ENCODE assay signal across 4 fruit fly cellular contexts in genomic region chr3L:3439598-3439997, dm6.
TF ChIP-seq lines count a peak whose summit lies in the region.

No protein-coding gene starts in this region.

- TF ChIP-seq CTCF in whole organism, embryonic (GFP tag; optimal IDR thresholded peaks at IDR 0.05; lab: Kevin White, UChicago): no peak

TF ChIP-seq in whole organism, adult, 20 proteins besides CTCF, POLR2A, EP300 and RAD21:
- TF ChIP-seq tj (GFP tag; optimal IDR thresholded peaks at IDR 0.05; lab: Kevin White, UChicago): peak; percentile 50
- no peak for TF ChIP-seq CG33017 (tag; optimal IDR thresholded peaks at IDR 0.05; lab: Kevin White, UChicago)
TF ChIP-seq in whole organism, adult: peak in this region for 1.

TF ChIP-seq in whole organism, embryonic, 481 proteins besides CTCF, POLR2A, EP300 and RAD21:
- no peak for TF ChIP-seq eve (GFP tag; optimal IDR thresholded peaks at IDR 0.05; lab: Kevin White, UChicago)
- no peak for TF ChIP-seq CG10979 (tag; optimal IDR thresholded peaks at IDR 0.05; lab: Kevin White, UChicago)
- no peak for TF ChIP-seq CG16813 (GFP tag; IDR thresholded peaks at IDR 0.05; lab: Robert Waterston, UW; ENCODE audit: partially characterized antibody)
- TF ChIP-seq dysf (GFP tag; IDR thresholded peaks at IDR 0.05; lab: Robert Waterston, UW): 0 out of 3 replicates have a peak, but pooled peaks have one; percentile 7
- TF ChIP-seq CG3838 (GFP tag; optimal IDR thresholded peaks at IDR 0.05; lab: Kevin White, UChicago): no peak
- TF ChIP-seq BtbVII (GFP tag; optimal IDR thresholded peaks at IDR 0.05; lab: Kevin White, UChicago): no peak
- no peak for TF ChIP-seq CG34224 (GFP tag; IDR thresholded peaks at IDR 0.05; lab: Robert Waterston, UW; ENCODE audit: partially characterized antibody)
- TF ChIP-seq pfk (GFP tag; optimal IDR thresholded peaks at IDR 0.05; lab: Kevin White, UChicago): no peak
- TF ChIP-seq Ptx1 (GFP tag; IDR thresholded peaks at IDR 0.05; lab: Robert Waterston, UW): 0 out of 2 replicates have a peak, but pooled peaks have one; percentile 9
- no peak for TF ChIP-seq Mes4 (GFP tag; optimal IDR thresholded peaks at IDR 0.05; lab: Kevin White, UChicago)
- no peak for TF ChIP-seq Scr (GFP tag; IDR thresholded peaks at IDR 0.05; lab: Robert Waterston, UW; ENCODE audit: partially characterized antibody)
- TF ChIP-seq CG4854 (GFP tag; optimal IDR thresholded peaks at IDR 0.05; lab: Kevin White, UChicago): no peak
- TF ChIP-seq Med (GFP tag; lab: Kevin White, UChicago): peak; percentile 43
- no peak for TF ChIP-seq otp (GFP tag; IDR thresholded peaks at IDR 0.05; lab: Robert Waterston, UW)
- TF ChIP-seq CG11398 (GFP tag; optimal IDR thresholded peaks at IDR 0.05; lab: Kevin White, UChicago): no peak
- TF ChIP-seq Atf3 (GFP tag; optimal IDR thresholded peaks at IDR 0.05; lab: Kevin White, UChicago): no peak

TF ChIP-seq in whole organism, prepupa, 60 proteins besides CTCF, POLR2A, EP300 and RAD21:
- peak; percentile 1 for TF ChIP-seq Eip78C (GFP tag; lab: Kevin White, UChicago)
- peak in 1 of 2 experiments; percentile 29 for TF ChIP-seq ss (GFP tag; optimal IDR thresholded peaks at IDR 0.05; lab: Kevin White, UChicago)
- no peak for TF ChIP-seq cyc (GFP tag; optimal IDR thresholded peaks at IDR 0.05; lab: Kevin White, UChicago)
- no peak for TF ChIP-seq Eip75B (GFP tag; optimal IDR thresholded peaks at IDR 0.05; lab: Kevin White, UChicago)
- TF ChIP-seq CG6163 (GFP tag; IDR thresholded peaks at IDR 0.05; lab: Robert Waterston, UW): no peak
- no peak for TF ChIP-seq CG8319 (GFP tag; optimal IDR thresholded peaks at IDR 0.05; lab: Kevin White, UChicago)
- no peak for TF ChIP-seq CG11902 (GFP tag; optimal IDR thresholded peaks at IDR 0.05; lab: Kevin White, UChicago)
- TF ChIP-seq dsx (GFP tag; optimal IDR thresholded peaks at IDR 0.05; lab: Kevin White, UChicago; ENCODE audit: poor library complexity, severe bottlenecking): no peak
- TF ChIP-seq Ets96B (tag; optimal IDR thresholded peaks at IDR 0.05; lab: Kevin White, UChicago): no peak
- TF ChIP-seq CG4318 (GFP tag; optimal IDR thresholded peaks at IDR 0.05; lab: Kevin White, UChicago): no peak
- no peak for TF ChIP-seq vri (GFP tag; optimal IDR thresholded peaks at IDR 0.05; lab: Kevin White, UChicago)
- no peak for TF ChIP-seq CG10631 (GFP tag; optimal IDR thresholded peaks at IDR 0.05; lab: Kevin White, UChicago)
- no peak for TF ChIP-seq Hr4 (GFP tag; optimal IDR thresholded peaks at IDR 0.05; lab: Kevin White, UChicago)
- TF ChIP-seq Eip93F (GFP tag; optimal IDR thresholded peaks at IDR 0.05; lab: Kevin White, UChicago): no peak
TF ChIP-seq in whole organism, prepupa: peak in this region for 2.

TF ChIP-seq in whole organism, pupa, 21 proteins besides CTCF, POLR2A, EP300 and RAD21:
- TF ChIP-seq EcR (GFP tag; optimal IDR thresholded peaks at IDR 0.05; lab: Kevin White, UChicago): peak; percentile 50
- no peak for TF ChIP-seq Pif1B (GFP tag; optimal IDR thresholded peaks at IDR 0.05; lab: Kevin White, UChicago)
